Fruit fly (Drosophila melanogaster) whole organism, wandering third instar larva: Measurements from ENCODE around the gene CG45492.
"Not testable (repeated sequence)": the region's sequence is repeated elsewhere in the genome, so short reads cannot be mapped to it uniquely, and the experiment has no call there.

Experiments used
- Hr83 ChIP-seq: fragments of 200-300 bp; sonication (Bioruptor generic); optimal IDR thresholded peaks from 2 replicates; lab custom pipeline; 2016; ENCODE audit warnings: missing biosample characterization, mild to moderate bottlenecking, missing genetic modification characterization, moderate library complexity; ENCODE audit not compliant: poor library complexity, severe bottlenecking
- Vsx2 ChIP-seq: fragments of 200-300, 225-300 bp; sonication (Bioruptor generic); optimal IDR thresholded peaks from 2 replicates; lab custom pipeline; 2018; ENCODE audit warnings: missing biosample characterization, missing genetic modification characterization; ENCODE audit not compliant: partially characterized antibody
- tai ChIP-seq: sonication (Bioruptor generic); optimal IDR thresholded peaks from 2 replicates; lab custom pipeline; 2016; ENCODE audit warnings: missing biosample characterization, missing genetic modification characterization

- TF ChIP-seq Vsx2, tai, Hr83 (GFP tag; lab: Kevin White, UChicago): not testable (repeated sequence)
Observed at dm6 chrX:19920335-19920734, 23.6 kb downstream of the CG45492 start, which contains the start of gene CG45488.
